Comparison of ENCODE assay signal across 4 worm cellular contexts in the genomic region with DNA sequence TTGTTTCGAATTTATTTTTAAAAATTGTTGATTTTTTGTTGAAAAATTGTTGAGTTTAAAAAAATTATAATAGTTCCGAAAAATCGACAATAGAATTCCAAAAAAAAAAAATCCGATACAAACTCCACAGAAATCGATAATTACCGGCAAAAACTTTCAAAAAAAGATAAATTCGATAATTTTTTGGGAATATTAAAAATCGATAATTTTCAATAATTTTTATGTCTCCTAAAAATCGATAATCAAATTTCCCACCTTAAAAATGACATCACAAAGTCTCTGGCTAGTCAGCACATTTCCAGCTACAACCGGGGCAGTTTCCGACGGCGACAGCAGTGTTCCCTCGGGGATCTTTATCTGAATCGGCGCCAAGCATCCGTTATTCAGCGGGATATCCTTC.
A peak's percentile ranks its signal among the peaks of the same experiment; 100 is the strongest.
TF ChIP-seq lines count a peak whose summit lies in the region.

No protein-coding gene starts in this region.

TF ChIP-seq in whole organism, L3 larva, 47 proteins besides CTCF, POLR2A, EP300 and RAD21:
- TF ChIP-seq eor-1 (tag; optimal IDR thresholded peaks at IDR 0.05; lab: Kevin White, UChicago) = no peak
- peak; percentile 74 for TF ChIP-seq ceh-28 (tag; optimal IDR thresholded peaks at IDR 0.05; lab: Kevin White, UChicago)
TF ChIP-seq in whole organism, L3 larva: peak in this region for 1.

TF ChIP-seq in whole organism, L4 larva, 104 proteins besides CTCF, POLR2A, EP300 and RAD21:
- TF ChIP-seq ceh-62 (tag; optimal IDR thresholded peaks at IDR 0.05; lab: Kevin White, UChicago) = no peak
- TF ChIP-seq ceh-28 (tag; optimal IDR thresholded peaks at IDR 0.05; lab: Kevin White, UChicago) = peak; percentile 71
- no peak for TF ChIP-seq lsy-2 (tag; optimal IDR thresholded peaks at IDR 0.05; lab: Kevin White, UChicago)
- TF ChIP-seq nhr-41 (GFP tag; IDR thresholded peaks at IDR 0.05; lab: Robert Waterston, UW) = no peak
- TF ChIP-seq spr-3 (GFP tag; optimal IDR thresholded peaks at IDR 0.05; lab: Kevin White, UChicago) = no peak
- TF ChIP-seq unc-39 (tag; optimal IDR thresholded peaks at IDR 0.05; lab: Kevin White, UChicago) = no peak
- TF ChIP-seq snpc-1.2 (GFP tag; IDR thresholded peaks at IDR 0.05; lab: Robert Waterston, UW) = no peak
- no peak for TF ChIP-seq F49E8.2 (tag; optimal IDR thresholded peaks at IDR 0.05; lab: Kevin White, UChicago; ENCODE audit: borderline replicate concordance)

TF ChIP-seq in whole organism, late embryonic, 69 proteins besides CTCF, POLR2A, EP300 and RAD21:
- TF ChIP-seq elt-2 (tag; optimal IDR thresholded peaks at IDR 0.05; lab: Kevin White, UChicago) (no peak), hlh-13 (GFP tag; optimal IDR thresholded peaks at IDR 0.05; lab: Kevin White, UChicago) (no peak), ceh-48 (tag; optimal IDR thresholded peaks at IDR 0.05; lab: Kevin White, UChicago) (peak; percentile 2)

TF ChIP-seq in whole organism, midembryonic, 9 proteins besides CTCF, POLR2A, EP300 and RAD21:
- TF ChIP-seq cog-1 (tag; optimal IDR thresholded peaks at IDR 0.05; lab: Kevin White, UChicago) = no peak
- 0 out of 2 replicates have a peak, but pooled peaks have one; percentile 42 for TF ChIP-seq T22C8.4 (GFP tag; IDR thresholded peaks at IDR 0.05; lab: Robert Waterston, UW)
